Fruit fly (Drosophila melanogaster): ENCODE results near the gene CG12691.

DNA sequence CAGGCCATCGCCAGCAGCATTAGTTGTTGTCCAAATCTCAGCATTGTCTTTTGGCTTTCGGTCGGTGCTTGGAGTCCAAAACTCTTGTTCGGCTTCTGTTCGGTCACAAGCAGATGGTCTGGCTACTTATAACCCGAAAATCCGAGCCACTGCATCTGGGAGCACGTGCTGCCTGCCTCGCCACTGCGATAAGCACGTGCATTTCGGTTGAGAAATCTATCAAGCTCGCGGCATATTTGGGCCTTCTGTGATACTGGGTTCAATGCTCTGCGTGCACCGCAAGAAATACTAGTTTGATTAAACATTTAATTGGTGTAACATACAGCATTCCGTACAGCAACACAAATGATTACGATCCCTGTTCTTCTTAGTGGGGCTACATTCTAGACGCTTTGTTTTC lies 23.2 kb upstream of the CG12691 start, which contains the start of gene Femcoat:
- no peak for TF ChIP-seq CG8478 (optimal IDR thresholded peaks at IDR 0.05)
- no peak for TF ChIP-seq usp (GFP tag; optimal IDR thresholded peaks at IDR 0.05)
- TF ChIP-seq pan (optimal IDR thresholded peaks at IDR 0.05): no peak
- TF ChIP-seq Dll (optimal IDR thresholded peaks at IDR 0.05): no peak
- TF ChIP-seq psq (optimal IDR thresholded peaks at IDR 0.05): no peak
